Worm (Caenorhabditis elegans): ENCODE measurements around the gene cpg-4.

- TF ChIP-seq unc-62 (GFP tag; optimal IDR thresholded peaks at IDR 0.05) (no peak), lin-13 (GFP tag; optimal IDR thresholded peaks at IDR 0.05) (no peak), ama-1 (optimal IDR thresholded peaks at IDR 0.05) (no peak)
Observed at ce11 chrV:6033512-6033911, 37.3 kb downstream of the cpg-4 start.

Measured in whole organism, L2 larva.